Worm (Caenorhabditis elegans): ENCODE results near the gene nlp-2.

The nlp-2 gene

DNA sequence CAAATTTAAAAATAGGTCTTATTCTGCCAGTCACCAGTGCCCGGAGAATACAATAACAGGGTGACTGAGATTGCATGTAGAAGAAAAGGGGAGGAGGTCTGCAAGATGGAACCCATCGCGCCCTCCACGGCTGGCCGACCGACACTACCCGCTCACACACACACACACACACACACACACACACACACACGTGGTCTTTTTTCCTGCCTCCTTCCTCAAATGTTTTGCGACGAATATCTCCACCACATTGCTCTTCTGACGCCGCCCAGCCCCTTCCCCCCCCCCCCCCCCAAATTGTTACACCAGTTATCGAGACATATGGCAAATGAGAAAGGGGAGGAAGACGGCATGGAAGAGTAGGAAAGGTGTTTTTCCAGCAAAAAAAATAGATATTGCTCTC lies 22.8 kb downstream of the nlp-2 start:
- peak; percentile 29 for TF ChIP-seq nfya-1 (tag; optimal IDR thresholded peaks at IDR 0.05; ENCODE audit: insufficient read depth)
- TF ChIP-seq lin-39 (tag; optimal IDR thresholded peaks at IDR 0.05) = peak; percentile 71
- no peak for TF ChIP-seq elt-3 (tag; optimal IDR thresholded peaks at IDR 0.05)

ce11 chrX:2320539-2320938 lies 24.0 kb downstream of the nlp-2 start:
- TF ChIP-seq hmg-11 (tag; optimal IDR thresholded peaks at IDR 0.05) = no peak
- TF ChIP-seq elt-2 (tag; optimal IDR thresholded peaks at IDR 0.05) = peak; percentile 53
- peak; percentile 17 for TF ChIP-seq pha-4 (tag; optimal IDR thresholded peaks at IDR 0.05)
- peak; percentile 81 for TF ChIP-seq pqm-1 (tag; optimal IDR thresholded peaks at IDR 0.05)
- no peak for TF ChIP-seq tbx-2 (tag; optimal IDR thresholded peaks at IDR 0.05)
- TF ChIP-seq nhr-11 (tag; optimal IDR thresholded peaks at IDR 0.05) = no peak

DNA sequence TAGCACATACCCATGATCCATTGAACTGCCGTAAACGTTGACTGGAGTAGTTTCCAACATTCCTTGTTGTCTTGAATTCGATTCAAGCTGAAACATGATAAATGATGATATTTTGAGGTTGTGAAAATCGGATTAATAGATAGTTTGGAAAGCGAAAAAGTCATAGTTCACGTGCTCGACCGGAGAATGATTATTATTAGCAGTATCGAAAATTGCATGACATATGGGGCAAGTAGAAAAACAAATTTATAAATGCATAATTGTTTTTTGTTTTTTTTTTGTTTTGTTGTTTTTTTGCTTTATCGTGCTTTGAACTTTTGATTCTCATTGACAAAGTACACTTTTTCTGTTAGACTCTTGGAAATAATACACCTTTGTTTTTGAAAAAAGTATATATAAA lies 25.3 kb downstream of the nlp-2 start, which contains the start of gene aakg-4:
Gene aakg-4, minus strand, starts transcription at position 101 of the 400 bp plus-strand sequence.
- TF ChIP-seq ztf-4 (tag; optimal IDR thresholded peaks at IDR 0.05) (no peak), pqm-1 (tag; optimal IDR thresholded peaks at IDR 0.05) (no peak), fos-1 (tag; optimal IDR thresholded peaks at IDR 0.05) (no peak), nhr-12 (tag; optimal IDR thresholded peaks at IDR 0.05) (no peak), eor-1 (tag; optimal IDR thresholded peaks at IDR 0.05) (no peak), lin-15B (tag; optimal IDR thresholded peaks at IDR 0.05) (no peak), mml-1 (tag; optimal IDR thresholded peaks at IDR 0.05) (no peak), zag-1 (tag; optimal IDR thresholded peaks at IDR 0.05) (no peak), R02D3.7 (tag; optimal IDR thresholded peaks at IDR 0.05) (no peak), sea-2 (GFP tag; optimal IDR thresholded peaks at IDR 0.05) (no peak), nhr-237 (tag; optimal IDR thresholded peaks at IDR 0.05) (no peak), nfya-1 (tag; optimal IDR thresholded peaks at IDR 0.05; ENCODE audit: insufficient read depth) (no peak), nhr-76 (tag; optimal IDR thresholded peaks at IDR 0.05) (no peak), nhr-43 (tag; optimal IDR thresholded peaks at IDR 0.05; ENCODE audit: poor library complexity, severe bottlenecking) (no peak), daf-12 (tag; optimal IDR thresholded peaks at IDR 0.05) (no peak), unc-62 (GFP tag; optimal IDR thresholded peaks at IDR 0.05) (no peak), elt-1 (tag; optimal IDR thresholded peaks at IDR 0.05) (no peak)

- TF ChIP-seq daf-12 (tag; optimal IDR thresholded peaks at IDR 0.05) = no peak
- peak; percentile 73 for TF ChIP-seq pha-4 (tag; optimal IDR thresholded peaks at IDR 0.05)
These were observed 27.1 kb downstream of the nlp-2 start for ce11 chrX:2317480-2317879.

ce11 chrX:2316859-2317258 lies 27.7 kb downstream of the nlp-2 start:
- no peak for TF ChIP-seq skn-1 (tag; optimal IDR thresholded peaks at IDR 0.05)
- no peak for TF ChIP-seq pha-4 (tag; optimal IDR thresholded peaks at IDR 0.05)
- TF ChIP-seq elt-2 (tag; optimal IDR thresholded peaks at IDR 0.05) = no peak
- TF ChIP-seq ama-1 (optimal IDR thresholded peaks at IDR 0.05) = no peak
- TF ChIP-seq egl-5 (tag; optimal IDR thresholded peaks at IDR 0.05) = no peak
- no peak for TF ChIP-seq nhr-25 (tag; optimal IDR thresholded peaks at IDR 0.05)
- no peak for TF ChIP-seq fos-1 (tag; optimal IDR thresholded peaks at IDR 0.05)
- no peak for TF ChIP-seq ceh-9 (tag; optimal IDR thresholded peaks at IDR 0.05)
- no peak for TF ChIP-seq lin-15B (tag; optimal IDR thresholded peaks at IDR 0.05)

DNA sequence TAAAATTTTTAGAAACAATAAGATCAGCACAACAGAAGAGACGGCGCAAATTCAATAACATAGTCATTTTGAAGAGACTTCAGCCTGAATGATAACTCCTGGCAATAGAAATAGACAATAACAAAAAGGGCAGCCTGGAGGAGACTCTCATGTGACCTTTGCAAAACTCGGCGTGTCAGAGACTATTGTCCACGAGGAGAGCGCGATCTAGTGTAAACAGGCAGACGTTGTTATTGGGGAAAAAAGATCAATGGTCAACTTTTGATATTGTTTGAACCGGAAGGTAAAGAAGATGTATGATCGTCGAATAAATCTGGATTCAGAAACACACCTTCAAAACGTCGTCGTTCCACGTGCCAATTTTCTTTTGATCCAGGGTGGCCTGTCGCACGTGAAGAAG lies 28.4 kb downstream of the nlp-2 start:
- peak; percentile 92 for TF ChIP-seq pha-4 (tag; optimal IDR thresholded peaks at IDR 0.05)
- TF ChIP-seq snpc-4 (tag; optimal IDR thresholded peaks at IDR 0.05) = no peak
- TF ChIP-seq mdl-1 (tag; optimal IDR thresholded peaks at IDR 0.05) = peak; percentile 35

DNA sequence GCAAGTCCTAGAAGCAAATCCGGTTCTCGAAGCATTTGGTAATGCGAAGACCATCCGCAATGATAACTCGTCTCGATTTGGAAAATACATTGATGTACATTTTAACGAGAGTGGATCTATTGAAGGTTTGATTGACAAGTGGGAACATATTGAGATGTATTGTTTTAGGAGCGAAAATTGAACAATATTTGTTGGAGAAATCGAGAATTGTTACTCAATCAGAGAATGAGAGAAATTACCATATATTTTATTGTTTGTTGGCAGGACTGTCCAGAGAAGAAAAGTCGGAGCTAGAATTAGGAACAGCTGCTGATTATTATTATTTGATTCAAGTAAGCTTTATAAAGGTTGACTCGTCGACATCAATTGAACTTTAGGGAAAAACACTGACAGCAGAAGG lies 40.1 kb downstream of the nlp-2 start:
- TF ChIP-seq fkh-10 (GFP tag; optimal IDR thresholded peaks at IDR 0.05) (no peak), mdl-1 (tag; optimal IDR thresholded peaks at IDR 0.05) (no peak), nhr-237 (tag; optimal IDR thresholded peaks at IDR 0.05) (no peak), nhr-23 (tag; optimal IDR thresholded peaks at IDR 0.05) (no peak), aly-2 (tag; optimal IDR thresholded peaks at IDR 0.05) (no peak), nhr-67 (tag; optimal IDR thresholded peaks at IDR 0.05) (no peak), elt-2 (tag; optimal IDR thresholded peaks at IDR 0.05) (no peak), tbx-2 (tag; optimal IDR thresholded peaks at IDR 0.05) (no peak), elt-1 (tag; optimal IDR thresholded peaks at IDR 0.05) (no peak), nfya-1 (tag; optimal IDR thresholded peaks at IDR 0.05; ENCODE audit: insufficient read depth) (no peak), ceh-16 (tag; optimal IDR thresholded peaks at IDR 0.05) (no peak), elt-3 (tag; optimal IDR thresholded peaks at IDR 0.05) (no peak), ceh-9 (tag; optimal IDR thresholded peaks at IDR 0.05) (no peak), nhr-25 (tag; optimal IDR thresholded peaks at IDR 0.05) (no peak), eor-1 (tag; optimal IDR thresholded peaks at IDR 0.05) (no peak), lin-39 (tag; optimal IDR thresholded peaks at IDR 0.05) (no peak)

All from whole organism, L3 larva.